Worm (Caenorhabditis elegans) whole organism, L1 larva: ENCODE data around the gene cpna-2.

ENCODE experiments used
- aly-2 ChIP-seq: fragments of 150-350 bp; optimal IDR thresholded peaks from 2 replicates; lab custom pipeline; 2014; ENCODE audit warnings: missing biosample characterization, missing genetic modification characterization
- blmp-1 ChIP-seq: fragments of 150-350 bp; optimal IDR thresholded peaks from 2 replicates; lab custom pipeline; 2014; ENCODE audit warnings: missing biosample characterization, missing genetic modification characterization
- ceh-88 ChIP-seq: fragments of 200-800 bp; sonication (Bioruptor generic); IDR thresholded peaks from 2 replicates; pipeline ENCODE4 v1.3.6; 2022; ENCODE audit warnings: missing genetic modification characterization, missing compliant biosample characterization
- ces-1 ChIP-seq: fragments of 150-350 bp; optimal IDR thresholded peaks from 2 replicates; lab custom pipeline; 2014; ENCODE audit warnings: missing biosample characterization, missing genetic modification reagents, missing genetic modification characterization
- efl-1 ChIP-seq, 4 experiments: fragments of 150-350 bp; optimal IDR thresholded peaks in 3 of 4; peaks in 1 of 4; 1 replicate in 1 of 4; 2 replicates in 3 of 4; lab custom pipeline; 2014; ENCODE audit warnings: missing biosample characterization in 2 of 4, missing genetic modification characterization in 2 of 4, missing genetic modification reagents in 2 of 4
- egl-13 ChIP-seq: sonication (generic microtip); optimal IDR thresholded peaks from 2 replicates; lab custom pipeline; 2016; ENCODE audit warnings: missing genotype, missing genetic modification reagents, missing genetic modification characterization, missing compliant biosample characterization
- egl-27 ChIP-seq, 2 experiments: fragments of 150-350 bp in 1 of 2; sonication (generic microtip); optimal IDR thresholded peaks; 3 replicates each; lab custom pipeline; 2017 to 2018; ENCODE audit warnings: missing biosample characterization in 2 of 2, missing genetic modification characterization in 2 of 2, missing genetic modification reagents in 2 of 2
- elt-2 ChIP-seq: sonication (generic microtip); optimal IDR thresholded peaks from 2 replicates; lab custom pipeline; 2016; ENCODE audit warnings: missing genetic modification characterization, mild to moderate bottlenecking, inconsistent platforms, missing compliant biosample characterization, missing genetic modification reagents
- fkh-4 ChIP-seq: sonication (generic microtip); optimal IDR thresholded peaks from 2 replicates; lab custom pipeline; 2016; ENCODE audit warnings: missing compliant biosample characterization, missing genetic modification characterization, borderline replicate concordance
- fos-1 ChIP-seq: fragments of 150-350 bp; optimal IDR thresholded peaks from 2 replicates; lab custom pipeline; 2014; ENCODE audit warnings: missing biosample characterization, missing genetic modification characterization
- grh-1 ChIP-seq: fragments of 200-800 bp; sonication (Bioruptor generic); IDR thresholded peaks from 2 replicates; pipeline ENCODE4 v1.3.6; 2022; ENCODE audit warnings: missing genetic modification reagents, missing genetic modification characterization, missing compliant biosample characterization
- isw-1 ChIP-seq: fragments of 200-800 bp; sonication (Bioruptor generic); IDR thresholded peaks from 2 replicates; pipeline ENCODE4 v1.3.6; 2022; ENCODE audit warnings: missing genetic modification characterization, missing compliant biosample characterization
- jun-1 ChIP-seq: fragments of 150-350 bp; optimal IDR thresholded peaks from 2 replicates; lab custom pipeline; 2014; ENCODE audit warnings: missing biosample characterization, missing genetic modification reagents, missing genetic modification characterization
- lin-14 ChIP-seq: fragments of 200-800 bp; sonication (Bioruptor generic); optimal IDR thresholded peaks from 2 replicates; lab custom pipeline; 2018; ENCODE audit warnings: mild to moderate bottlenecking, missing genetic modification characterization, moderate library complexity, missing compliant biosample characterization
- lsy-2 ChIP-seq, 2 experiments: fragments of 150-350 bp; optimal IDR thresholded peaks; 2 replicates each; lab custom pipeline; 2014; ENCODE audit warnings: missing biosample characterization in 2 of 2, missing genetic modification characterization in 2 of 2
- mep-1 ChIP-seq: fragments of 150-350 bp; optimal IDR thresholded peaks from 2 replicates; lab custom pipeline; 2014; ENCODE audit warnings: missing biosample characterization, missing genetic modification characterization
- nhr-19 ChIP-seq: fragments of 200-800 bp; sonication (Bioruptor generic); conservative IDR thresholded peaks from 2 replicates; pipeline ENCODE4 v1.3.6; 2022; ENCODE audit warnings: missing genetic modification characterization, missing compliant biosample characterization
- nhr-237 ChIP-seq: fragments of 150-350 bp; optimal IDR thresholded peaks from 2 replicates; lab custom pipeline; 2014; ENCODE audit warnings: missing biosample characterization, missing genetic modification characterization
- nhr-71 ChIP-seq: sonication (generic microtip); optimal IDR thresholded peaks from 2 replicates; lab custom pipeline; 2016; ENCODE audit warnings: mild to moderate bottlenecking, missing genetic modification characterization, moderate library complexity, missing compliant biosample characterization
- nhr-84 ChIP-seq: sonication (generic microtip); optimal IDR thresholded peaks from 2 replicates; lab custom pipeline; 2017; ENCODE audit warnings: missing biosample characterization, missing genetic modification characterization
- nhr-85 ChIP-seq: sonication (generic microtip); peaks from one replicate; lab custom pipeline; 2016; ENCODE audit warnings: missing genetic modification characterization, inconsistent platforms, missing compliant biosample characterization
- nhr-90 ChIP-seq: sonication (generic microtip); optimal IDR thresholded peaks from 2 replicates; lab custom pipeline; 2016; ENCODE audit warnings: mild to moderate bottlenecking, missing genetic modification characterization, missing compliant biosample characterization; ENCODE audit not compliant: poor library complexity
- snu-23 ChIP-seq: sonication (generic microtip); optimal IDR thresholded peaks from 2 replicates; lab custom pipeline; 2016; ENCODE audit warnings: missing genetic modification characterization, missing compliant biosample characterization
- swsn-7 ChIP-seq: sonication (generic microtip); optimal IDR thresholded peaks from 2 replicates; lab custom pipeline; 2016; ENCODE audit warnings: missing genetic modification characterization, missing compliant biosample characterization
- tbx-2 ChIP-seq: sonication (generic microtip); optimal IDR thresholded peaks from 2 replicates; lab custom pipeline; 2016; ENCODE audit warnings: missing genetic modification characterization, missing compliant biosample characterization
- unc-130 ChIP-seq: fragments of 150-350 bp; optimal IDR thresholded peaks from 2 replicates; lab custom pipeline; 2017; ENCODE audit warnings: missing biosample characterization, missing genetic modification characterization, inconsistent platforms
- unc-62 ChIP-seq: fragments of 150-350 bp; optimal IDR thresholded peaks from 2 replicates; lab custom pipeline; 2014; ENCODE audit warnings: missing biosample characterization, missing genetic modification reagents, missing genetic modification characterization
- vab-15 ChIP-seq: sonication (generic microtip); optimal IDR thresholded peaks from 2 replicates; lab custom pipeline; 2017; ENCODE audit warnings: missing genotype, mild to moderate bottlenecking, missing genetic modification characterization, missing compliant biosample characterization
- zag-1 ChIP-seq: fragments of 150-350 bp; optimal IDR thresholded peaks from 2 replicates; lab custom pipeline; 2014; ENCODE audit warnings: missing biosample characterization, missing genetic modification characterization
- ztf-4 ChIP-seq: fragments of 150-350 bp; optimal IDR thresholded peaks from 2 replicates; lab custom pipeline; 2014; ENCODE audit warnings: missing biosample characterization, missing genetic modification characterization

Gene cpna-2

DNA sequence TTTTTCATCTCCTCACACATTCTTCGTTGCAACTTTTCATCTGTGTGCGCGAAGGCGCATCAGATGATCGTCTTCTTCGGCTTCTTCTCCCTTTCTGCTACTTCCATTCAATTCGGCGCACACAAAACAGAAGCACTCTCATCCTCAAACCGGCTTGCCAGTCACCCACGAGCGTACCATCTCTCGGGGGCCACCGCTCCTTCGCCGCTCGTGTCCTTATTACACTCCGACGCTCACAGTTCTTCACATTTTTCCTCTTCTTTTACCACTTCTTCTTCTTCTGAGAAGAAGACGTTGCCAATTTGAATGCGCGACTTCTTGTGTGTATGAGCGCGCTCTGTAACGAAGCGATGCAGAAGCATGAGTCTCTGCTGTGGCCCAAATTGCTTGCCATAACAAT lies 46.2 kb upstream of the cpna-2 start:
- peak; percentile 16 for TF ChIP-seq blmp-1
- TF ChIP-seq tbx-2: no peak
- TF ChIP-seq swsn-7: no peak
- no peak for TF ChIP-seq fos-1 (tag; lab: Kevin White, UChicago)
- no peak for TF ChIP-seq snu-23 (GFP tag; lab: Kevin White, UChicago)

DNA sequence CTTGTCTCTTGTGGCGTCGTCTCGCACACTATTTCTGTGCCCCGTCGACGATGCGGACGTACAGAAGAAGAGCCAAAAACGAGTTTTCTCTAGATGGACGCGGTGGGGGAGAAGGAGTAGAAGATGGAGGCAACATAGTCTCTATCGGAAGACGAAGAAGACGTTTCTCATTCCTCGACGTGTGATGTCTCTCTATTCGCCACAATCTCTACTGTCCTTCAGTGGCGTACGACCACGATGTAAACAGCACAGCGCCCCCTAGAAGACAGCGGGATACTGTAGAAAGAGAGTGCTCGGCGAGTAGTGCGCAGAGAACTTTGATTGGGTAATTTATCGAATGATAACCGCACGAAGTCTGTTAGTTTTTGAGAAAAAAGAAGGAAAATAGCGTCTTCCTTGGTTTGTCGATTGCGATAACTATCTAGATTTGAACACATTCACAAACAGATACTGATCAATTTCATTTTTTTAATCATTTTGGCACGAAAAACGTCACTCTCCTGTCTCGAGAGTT lies 45.1 kb upstream of the cpna-2 start:
- TF ChIP-seq blmp-1 (no peak), efl-1 (optimal IDR thresholded peaks at IDR 0.05; lab: Kevin White, UChicago) (no peak), efl-1 (GFP tag; optimal IDR thresholded peaks at IDR 0.05 in 1 of 2; lab: Kevin White, UChicago) (peak in 1 of 2 experiments; percentile 77), egl-27 (tag; optimal IDR thresholded peaks at IDR 0.05; lab: Kevin White, UChicago) (no peak), nhr-19 (GFP tag; lab: Robert Waterston, UW) (0 out of 2 replicates have a peak, but pooled peaks have one; percentile 7), snu-23 (GFP tag; lab: Kevin White, UChicago) (peak; percentile 35), nhr-90 (no peak), nhr-71 (tag; lab: Kevin White, UChicago) (peak; percentile 40), lin-14 (GFP tag; lab: Kevin White, UChicago) (peak; percentile 57), vab-15 (tag; lab: Kevin White, UChicago) (peak; percentile 69), ces-1 (GFP tag; lab: Kevin White, UChicago) (no peak), nhr-85 (peak; percentile 77), grh-1 (GFP tag; lab: Robert Waterston, UW) (peak; percentile 71), lsy-2 (tag; optimal IDR thresholded peaks at IDR 0.05; lab: Kevin White, UChicago) (peak in 1 of 2 experiments; percentile 57), swsn-7 (no peak)

DNA sequence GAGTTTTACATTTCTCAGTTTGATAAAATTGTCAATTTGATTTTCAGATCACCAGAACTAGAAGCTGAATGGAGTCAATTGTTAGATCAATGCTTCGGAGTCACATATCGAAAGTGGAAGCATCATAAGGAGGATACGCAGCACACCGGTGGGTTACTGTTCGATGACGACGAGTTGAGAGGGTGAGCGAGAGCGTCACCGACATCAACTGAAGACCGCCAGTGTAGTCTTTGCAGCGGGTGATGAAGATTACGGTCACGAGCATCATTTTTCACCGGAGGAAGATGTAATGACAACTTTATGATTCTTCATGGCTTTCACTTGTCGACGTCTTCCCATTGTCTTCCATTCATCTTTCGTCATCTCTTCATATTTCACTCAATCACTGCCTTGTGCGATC lies 42.8 kb upstream of the cpna-2 start, which contains the start of gene lin-26:
TSS of gene lin-26 (plus strand) at position 301 of the 400 bp plus-strand sequence.
- TF ChIP-seq unc-130 (tag; lab: Kevin White, UChicago) (no peak), efl-1 (optimal IDR thresholded peaks at IDR 0.05; lab: Kevin White, UChicago) (no peak), efl-1 (GFP tag; optimal IDR thresholded peaks at IDR 0.05 in 1 of 2; lab: Kevin White, UChicago) (peak in 1 of 2 experiments; percentile 82)

DNA sequence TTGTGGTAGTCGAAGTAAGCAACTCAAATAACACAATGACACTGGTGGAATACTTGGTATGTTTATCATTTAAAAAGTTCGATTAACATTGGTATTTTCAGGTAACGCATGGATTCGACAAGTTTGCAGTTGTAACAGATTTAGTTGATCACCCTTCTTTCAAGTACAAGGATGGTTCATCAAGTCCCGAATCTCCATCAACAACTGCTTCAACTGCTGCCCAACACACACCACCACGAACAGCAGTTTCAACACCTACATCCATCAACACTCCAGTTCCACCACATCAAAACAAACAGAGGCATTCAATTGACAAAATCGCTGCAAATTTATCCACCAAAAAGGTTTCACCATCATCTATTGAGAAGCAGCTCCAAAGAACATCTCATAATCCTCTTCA lies 42.2 kb upstream of the cpna-2 start:
- peak; percentile 52 for TF ChIP-seq nhr-85
- peak; percentile 3 for TF ChIP-seq ztf-4 (tag; lab: Kevin White, UChicago)
- TF ChIP-seq nhr-84 (tag; lab: Kevin White, UChicago): no peak
- no peak for TF ChIP-seq nhr-237 (tag; lab: Kevin White, UChicago)
- no peak for TF ChIP-seq ceh-88
- no peak for TF ChIP-seq zag-1
- TF ChIP-seq, all 84 proteins: peak for 2

DNA sequence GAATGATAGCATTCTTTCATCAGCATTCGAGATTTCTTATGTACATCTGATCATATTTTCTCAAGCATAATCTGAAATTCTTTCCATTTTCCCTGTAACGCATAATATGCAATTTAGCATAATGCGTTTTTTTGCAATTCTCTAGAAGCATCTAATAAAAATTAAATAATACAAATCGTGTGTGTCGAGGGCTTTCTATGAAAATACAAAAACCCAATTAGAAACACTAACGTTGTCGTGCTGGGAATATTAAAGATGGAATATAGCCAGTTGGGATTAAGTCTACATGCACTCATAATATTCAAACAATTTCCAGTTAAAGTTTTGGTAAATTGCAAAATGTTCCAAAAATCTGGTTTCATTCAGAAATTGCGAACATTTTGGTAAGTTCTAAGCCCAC lies 40.1 kb upstream of the cpna-2 start, which contains the start of gene F18A1.1:
TSS of gene F18A1.1 (plus strand) at position 301 of the 400 bp plus-strand sequence.
- TF ChIP-seq mep-1 (tag; lab: Kevin White, UChicago): no peak
- peak; percentile 56 for TF ChIP-seq nhr-85
- TF ChIP-seq aly-2 (tag; lab: Kevin White, UChicago): no peak
- TF ChIP-seq tbx-2: no peak
- no peak for TF ChIP-seq isw-1 (GFP tag; lab: Robert Waterston, UW)
- TF ChIP-seq jun-1 (tag; lab: Kevin White, UChicago): no peak
- no peak for TF ChIP-seq snu-23 (GFP tag; lab: Kevin White, UChicago)
- no peak for TF ChIP-seq fkh-4 (tag; lab: Kevin White, UChicago)

DNA sequence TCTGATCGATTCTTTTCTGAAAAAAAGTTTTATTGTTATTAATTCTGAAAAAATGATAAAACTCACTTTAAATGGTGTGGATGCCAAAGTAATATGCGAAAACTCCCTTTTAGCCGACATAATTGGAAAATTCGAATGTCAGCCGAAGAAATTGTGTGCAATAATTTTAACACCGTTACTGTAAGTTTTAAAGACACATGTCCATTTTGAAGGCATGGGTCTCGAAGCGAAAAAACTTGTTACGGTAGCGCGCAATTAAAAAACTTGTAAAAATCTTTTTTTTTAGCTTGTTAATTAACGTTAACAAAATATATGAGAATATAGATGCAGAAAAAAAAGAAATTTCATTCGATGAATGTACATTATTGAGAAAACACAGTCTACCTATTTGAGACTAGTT lies 34.3 kb upstream of the cpna-2 start, which contains the start of gene pid-1:
TSS of gene pid-1 (minus strand) at position 173 of the 400 bp plus-strand sequence.
- TF ChIP-seq egl-13 (tag; lab: Kevin White, UChicago): no peak

DNA sequence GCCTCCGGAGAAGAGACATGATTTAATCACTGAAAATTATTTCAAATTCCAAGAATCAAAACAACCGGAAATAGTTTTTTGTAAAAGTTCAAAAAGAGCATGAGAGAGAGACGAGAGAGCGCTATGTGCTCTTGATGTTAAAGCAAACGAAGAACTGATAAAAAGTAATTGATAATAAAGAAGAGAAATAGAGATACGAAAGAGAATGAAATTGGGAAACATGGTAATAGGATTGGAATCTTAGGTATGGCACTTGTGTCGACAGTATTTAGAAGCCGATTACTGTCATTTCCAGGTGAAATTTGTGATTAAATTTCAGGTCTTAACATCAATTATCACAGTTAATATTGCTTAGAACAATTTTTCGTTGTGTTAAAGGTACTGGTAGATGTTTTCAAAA lies 30.8 kb upstream of the cpna-2 start, which contains the start of gene nhx-2:
TSS of gene nhx-2 (minus strand) at position 29 of the 400 bp plus-strand sequence.
- peak; percentile 65 for TF ChIP-seq elt-2 (tag; lab: Kevin White, UChicago)
- no peak for TF ChIP-seq aly-2 (tag; lab: Kevin White, UChicago)
- TF ChIP-seq unc-62 (GFP tag; lab: Kevin White, UChicago): no peak
- TF ChIP-seq, all 84 proteins: peak for 1
